Fruit fly (Drosophila melanogaster) whole organism, embryonic: Measurements from ENCODE around the gene nan.

Source experiments
- Atf6 ChIP-seq: fragments of 200-800 bp; sonication (Bioruptor generic); IDR thresholded peaks from 2 replicates; pipeline ENCODE4 v1.3.6; 2022; ENCODE audit warnings: missing biosample characterization, missing genetic modification characterization
- Bgb ChIP-seq: fragments of 200-800 bp; sonication (Bioruptor generic); IDR thresholded peaks from 2 replicates; pipeline ENCODE4 v1.3.6; 2022; ENCODE audit warnings: missing biosample characterization, missing genetic modification characterization; ENCODE audit not compliant: partially characterized antibody
- CG1024 ChIP-seq: fragments of 200-800 bp; sonication (Bioruptor generic); IDR thresholded peaks from 2 replicates; pipeline ENCODE4 v1.3.6; 2022; ENCODE audit warnings: missing biosample characterization, missing genetic modification characterization
- CG10321 ChIP-seq: fragments of 200-800 bp; sonication (Bioruptor generic); IDR thresholded peaks from 2 replicates; pipeline ENCODE4 v1.3.6; 2022; ENCODE audit warnings: missing biosample characterization, missing genetic modification characterization
- CG10431 ChIP-seq: fragments of 200-800 bp; sonication (Bioruptor generic); optimal IDR thresholded peaks from 3 replicates; lab custom pipeline; 2018; ENCODE audit warnings: missing biosample characterization, mild to moderate bottlenecking, missing genetic modification characterization
- CG11695 ChIP-seq: fragments of 200-800 bp; sonication (Bioruptor generic); IDR thresholded peaks from 3 replicates; pipeline ENCODE4 v1.3.6; 2022; ENCODE audit warnings: missing biosample characterization, missing genetic modification characterization
- CG12744 ChIP-seq: fragments of 200-800 bp; sonication (Bioruptor generic); optimal IDR thresholded peaks from 2 replicates; lab custom pipeline; 2016; ENCODE audit warnings: missing biosample characterization, missing genetic modification characterization
- CG13624 ChIP-seq: fragments of 200-800 bp; sonication (Bioruptor generic); optimal IDR thresholded peaks from 2 replicates; lab custom pipeline; 2016; ENCODE audit warnings: missing biosample characterization, missing genetic modification characterization
- CG13894 ChIP-seq: fragments of 200-800 bp; sonication (Bioruptor generic); optimal IDR thresholded peaks from 3 replicates; lab custom pipeline; 2018; ENCODE audit warnings: missing biosample characterization, mild to moderate bottlenecking, missing genetic modification characterization, moderate library complexity
- CG15601 ChIP-seq: fragments of 200-800 bp; sonication (Bioruptor generic); optimal IDR thresholded peaks from 3 replicates; lab custom pipeline; 2019; ENCODE audit warnings: missing biosample characterization, mild to moderate bottlenecking, missing genetic modification characterization, moderate library complexity
- CG1603 ChIP-seq: fragments of 200-800 bp; sonication (Bioruptor generic); optimal IDR thresholded peaks from 2 replicates; lab custom pipeline; 2019; ENCODE audit warnings: missing biosample characterization, mild to moderate bottlenecking, missing genetic modification characterization, moderate library complexity
- CG32767 ChIP-seq: fragments of 200-800 bp; sonication (Bioruptor generic); IDR thresholded peaks from 2 replicates; pipeline ENCODE4 v1.3.6; 2022; ENCODE audit warnings: missing biosample characterization, missing genetic modification characterization
- CG4328 ChIP-seq: fragments of 200-800 bp; sonication (Bioruptor generic); optimal IDR thresholded peaks from 3 replicates; lab custom pipeline; 2017; ENCODE audit warnings: missing biosample characterization, missing genetic modification reagents, missing genetic modification characterization
- CG4820 ChIP-seq: fragments of 200-800 bp; sonication (Bioruptor generic); optimal IDR thresholded peaks from 3 replicates; lab custom pipeline; 2016; ENCODE audit warnings: missing biosample characterization, missing genetic modification characterization
- CG7372 ChIP-seq: fragments of 200-800 bp; sonication (Bioruptor generic); IDR thresholded peaks from 2 replicates; pipeline ENCODE4 v1.3.6; 2022; ENCODE audit warnings: missing biosample characterization, missing genetic modification characterization
- CG7987 ChIP-seq: fragments of 200-800 bp; sonication (Bioruptor generic); optimal IDR thresholded peaks from 2 replicates; lab custom pipeline; 2018; ENCODE audit warnings: missing biosample characterization, mild to moderate bottlenecking, missing genetic modification characterization, moderate library complexity
- Chrac-16 ChIP-seq: fragments of 200-800 bp; sonication (Bioruptor generic); optimal IDR thresholded peaks from 3 replicates; lab custom pipeline; 2016; ENCODE audit warnings: missing biosample characterization, missing genetic modification characterization
- Dip2 ChIP-seq: fragments of 200-800 bp; sonication (Bioruptor generic); IDR thresholded peaks from 2 replicates; pipeline ENCODE4 v1.3.6; 2022; ENCODE audit warnings: missing biosample characterization, missing genetic modification characterization
- Dref ChIP-seq: fragments of 200-800 bp; sonication (Bioruptor generic); IDR thresholded peaks from 2 replicates; pipeline ENCODE4 v1.3.6; 2022; ENCODE audit warnings: missing biosample characterization, missing genetic modification characterization
- E2f1 ChIP-seq: fragments of 200-800 bp; sonication (Bioruptor generic); IDR thresholded peaks from 2 replicates; pipeline ENCODE4 v1.3.6; 2022; ENCODE audit warnings: missing biosample characterization, missing genetic modification characterization
- Eip74EF ChIP-seq, 2 experiments: fragments of 200-800 bp in 1 of 2; fragments of >200 bp in 1 of 2; sonication (Bioruptor generic) in 1 of 2; optimal IDR thresholded peaks; 2 replicates each; lab custom pipeline; 2017 to 2019; ENCODE audit warnings: missing biosample characterization in 2 of 2, missing genetic modification characterization in 2 of 2, mild to moderate bottlenecking in 1 of 2, moderate library complexity in 1 of 2
- GATAe ChIP-seq: fragments of 200-800 bp; sonication (Bioruptor generic); conservative IDR thresholded peaks from 2 replicates; pipeline ENCODE4 v1.3.6; 2022; ENCODE audit warnings: missing biosample characterization, missing genetic modification characterization
- Hand ChIP-seq: fragments of 200-800 bp; sonication (Bioruptor generic); optimal IDR thresholded peaks from 2 replicates; lab custom pipeline; 2017; ENCODE audit warnings: mild to moderate bottlenecking, missing biosample characterization, missing genetic modification reagents, missing genetic modification characterization
- Max ChIP-seq: fragments of 200-800 bp; sonication (Bioruptor generic); optimal IDR thresholded peaks from 2 replicates; lab custom pipeline; 2016; ENCODE audit warnings: missing biosample characterization, mild to moderate bottlenecking, missing genetic modification characterization
- Meics ChIP-seq: fragments of 200-800 bp; sonication (Bioruptor generic); optimal IDR thresholded peaks from 2 replicates; lab custom pipeline; 2017; ENCODE audit warnings: missing biosample characterization, mild to moderate bottlenecking, missing genetic modification characterization
- NC2α ChIP-seq: fragments of 200-800 bp; sonication (Bioruptor generic); optimal IDR thresholded peaks from 2 replicates; lab custom pipeline; 2016; ENCODE audit warnings: missing biosample characterization, missing genetic modification characterization
- Nf-YC ChIP-seq: fragments of 200-800 bp; optimal IDR thresholded peaks from 3 replicates; lab custom pipeline; 2019; ENCODE audit warnings: missing biosample characterization, mild to moderate bottlenecking, missing genetic modification characterization, moderate library complexity
- Sox100B ChIP-seq: fragments of 200-800 bp; sonication (Bioruptor generic); optimal IDR thresholded peaks from 3 replicates; lab custom pipeline; 2018; ENCODE audit warnings: missing biosample characterization, mild to moderate bottlenecking, missing genetic modification characterization
- Trl ChIP-seq, 3 experiments: fragments of >200 bp in 2 of 3; fragments of 200-800 bp in 1 of 3; sonication (Bioruptor generic) in 1 of 3; optimal IDR thresholded peaks; 2 replicates in 1 of 3; 3 replicates in 2 of 3; lab custom pipeline; 2016 to 2017; ENCODE audit warnings: missing biosample characterization in 1 of 3, missing genetic modification characterization in 1 of 3
- YL-1 ChIP-seq: fragments of 200-800 bp; sonication (Bioruptor generic); optimal IDR thresholded peaks from 3 replicates; lab custom pipeline; 2017; ENCODE audit warnings: missing biosample characterization, mild to moderate bottlenecking, missing genetic modification characterization
- ap ChIP-seq: fragments of 200-800 bp; sonication (Bioruptor generic); IDR thresholded peaks from 2 replicates; pipeline ENCODE4 v1.3.6; 2022; ENCODE audit warnings: missing biosample characterization, missing genetic modification characterization
- ase ChIP-seq: fragments of 200-800 bp; sonication (Bioruptor generic); IDR thresholded peaks from 3 replicates; pipeline ENCODE4 v1.3.6; 2022; ENCODE audit warnings: missing biosample characterization, missing genetic modification characterization
- bbx ChIP-seq: fragments of 200-800 bp; sonication (Bioruptor generic); IDR thresholded peaks from 2 replicates; pipeline ENCODE4 v1.3.6; 2022; ENCODE audit warnings: missing biosample characterization, missing genetic modification characterization; ENCODE audit not compliant: partially characterized antibody
- emc ChIP-seq: fragments of 200-800 bp; sonication (Bioruptor generic); optimal IDR thresholded peaks from 2 replicates; lab custom pipeline; 2016; ENCODE audit warnings: missing biosample characterization, missing genetic modification characterization
- ftz-f1 ChIP-seq: fragments of 200-800 bp; sonication (Bioruptor generic); optimal IDR thresholded peaks from 2 replicates; lab custom pipeline; 2016; ENCODE audit warnings: missing biosample characterization, missing genetic modification characterization
- h ChIP-seq: fragments of >200 bp; optimal IDR thresholded peaks from 2 replicates; lab custom pipeline; 2017
- mirr ChIP-seq: fragments of 200-800 bp; sonication (Bioruptor generic); optimal IDR thresholded peaks from 3 replicates; lab custom pipeline; 2018; ENCODE audit warnings: missing biosample characterization, mild to moderate bottlenecking, missing genetic modification characterization
- otp ChIP-seq: fragments of 200-800 bp; sonication (Bioruptor generic); IDR thresholded peaks from 3 replicates; pipeline ENCODE4, ENCODE4 v1.3.6; 2022; ENCODE audit warnings: missing biosample characterization, missing genetic modification characterization
- peb ChIP-seq: fragments of 200-800 bp; sonication (Bioruptor generic); IDR thresholded peaks from 2 replicates; pipeline ENCODE4 v1.3.6; 2022; ENCODE audit warnings: missing biosample characterization, missing genetic modification characterization
- pros ChIP-seq: fragments of 200-800 bp; sonication (Bioruptor generic); optimal IDR thresholded peaks from 3 replicates; lab custom pipeline; 2019; ENCODE audit warnings: missing biosample characterization, mild to moderate bottlenecking, missing genetic modification characterization, moderate library complexity
- psq ChIP-seq: fragments of 200-800 bp; sonication (Bioruptor generic); optimal IDR thresholded peaks from 2 replicates; lab custom pipeline; 2017; ENCODE audit warnings: missing biosample characterization, missing genetic modification characterization
- row ChIP-seq: fragments of 200-800 bp; sonication (Bioruptor generic); IDR thresholded peaks from 3 replicates; pipeline ENCODE4 v1.3.6; 2022; ENCODE audit warnings: missing biosample characterization, missing genetic modification characterization
- shn ChIP-seq: fragments of 200-800 bp; sonication (Bioruptor generic); optimal IDR thresholded peaks from 3 replicates; lab custom pipeline; 2016; ENCODE audit warnings: missing biosample characterization, missing genetic modification characterization
- sim ChIP-seq: fragments of 200-800 bp; sonication (Bioruptor generic); IDR thresholded peaks from 2 replicates; pipeline ENCODE4 v1.3.6; 2022; ENCODE audit warnings: missing biosample characterization, missing genetic modification characterization
- so ChIP-seq: fragments of 200-800 bp; sonication (Bioruptor generic); IDR thresholded peaks from 3 replicates; pipeline ENCODE4 v1.3.6; 2022; ENCODE audit warnings: missing biosample characterization, missing genetic modification characterization
- ttk ChIP-seq: fragments of 200-800 bp; sonication (Bioruptor generic); IDR thresholded peaks from 2 replicates; pipeline ENCODE4 v2.1.2; 2022; ENCODE audit warnings: missing biosample characterization, missing genetic modification characterization
- twi ChIP-seq: fragments of 200-800 bp; optimal IDR thresholded peaks from 2 replicates; lab custom pipeline; 2019; ENCODE audit warnings: missing biosample characterization, mild to moderate bottlenecking, missing genetic modification characterization, moderate library complexity

Gene nan

DNA sequence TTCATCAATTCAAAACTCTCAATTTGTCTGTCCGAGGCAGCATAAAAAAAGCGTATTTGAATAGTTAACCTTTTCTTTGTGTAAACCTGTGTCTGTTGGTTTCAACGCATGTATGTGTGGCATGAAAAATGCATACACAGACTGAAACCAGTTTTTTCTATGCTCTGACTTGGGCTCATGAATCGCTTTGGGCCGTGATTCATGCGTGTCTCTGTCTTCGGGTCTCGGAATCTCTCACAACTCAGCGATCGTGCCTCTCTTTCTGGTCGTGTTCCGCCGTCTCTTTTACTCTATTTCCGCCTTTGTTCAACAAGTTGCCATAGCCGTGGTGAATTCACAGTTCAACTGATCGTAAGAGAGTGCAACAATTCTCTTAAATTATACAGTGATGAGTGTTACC, 11.5 kb upstream of the nan start (continued):
- TF ChIP-seq psq (GFP tag; lab: Kevin White, UChicago) (no peak), emc (GFP tag; lab: Kevin White, UChicago) (no peak), CG4820 (GFP tag; lab: Kevin White, UChicago) (no peak), Chrac-16 (no peak), CG15601 (tag; lab: Kevin White, UChicago) (no peak), Atf6 (GFP tag; lab: Robert Waterston, UW) (0 out of 2 replicates have a peak, but pooled peaks have one; percentile 27), YL-1 (GFP tag; lab: Kevin White, UChicago) (no peak), CG1024 (GFP tag; lab: Robert Waterston, UW) (no peak), CG1603 (tag; lab: Kevin White, UChicago) (no peak), h (lab: Kevin White, UChicago) (no peak), CG12744 (no peak), CG32767 (GFP tag; lab: Robert Waterston, UW) (peak; percentile 51; the same call in 1 of the 2 replicates), ftz-f1 (no peak), CG13894 (tag; lab: Kevin White, UChicago) (peak; percentile 59), sim (GFP tag; lab: Robert Waterston, UW) (no peak), mirr (peak; percentile 32), bbx (GFP tag; lab: Robert Waterston, UW) (peak; percentile 37; the same call in 1 of the 2 replicates), ttk (GFP tag; lab: Robert Waterston, UW) (no peak), NC2α (GFP tag; lab: Kevin White, UChicago) (no peak), CG13624 (GFP tag; lab: Kevin White, UChicago) (peak; percentile 19), GATAe (GFP tag; lab: Robert Waterston, UW) (no peak), twi (tag; lab: Kevin White, UChicago) (no peak), row (GFP tag; lab: Robert Waterston, UW) (peak; percentile 32; the same call in 1 of the 3 replicates), Meics (GFP tag; lab: Kevin White, UChicago) (no peak), Max (GFP tag; lab: Kevin White, UChicago) (no peak), so (GFP tag; lab: Robert Waterston, UW) (peak; percentile 52; the same call in 1 of the 3 replicates), peb (no peak), Nf-YC (tag; lab: Kevin White, UChicago) (peak; percentile 71), CG7372 (no peak), Dip2 (GFP tag; lab: Robert Waterston, UW) (no peak), Trl (optimal IDR thresholded peaks at IDR 0.05; lab: Kevin White, UChicago) (peak; percentile 62 to 65), Trl (GFP tag; optimal IDR thresholded peaks at IDR 0.05; lab: Kevin White, UChicago) (no peak), ap (GFP tag; lab: Robert Waterston, UW) (no peak), Eip74EF (GFP tag; optimal IDR thresholded peaks at IDR 0.05; lab: Kevin White, UChicago) (peak in 1 of 2 experiments; percentile 54), Bgb (GFP tag; lab: Robert Waterston, UW) (peak; percentile 73; the same call in 1 of the 2 replicates), CG10431 (GFP tag; lab: Kevin White, UChicago) (no peak), Sox100B (GFP tag; lab: Kevin White, UChicago) (no peak), otp (GFP tag; lab: Robert Waterston, UW) (no peak), CG11695 (GFP tag; lab: Robert Waterston, UW) (no peak), shn (GFP tag; lab: Kevin White, UChicago) (no peak), CG7987 (GFP tag; lab: Kevin White, UChicago) (no peak), Hand (GFP tag; lab: Kevin White, UChicago) (no peak), Dref (GFP tag; lab: Robert Waterston, UW) (no peak), E2f1 (no peak), CG4328 (GFP tag; lab: Kevin White, UChicago) (no peak), pros (GFP tag; lab: Kevin White, UChicago) (peak; percentile 81), ase (no peak), CG10321 (GFP tag; lab: Robert Waterston, UW) (peak; percentile 84)
- TF ChIP-seq, all 482 proteins: peak for 61
